Worm (Caenorhabditis elegans): Measurements from ENCODE around the gene C15F1.5.
A peak's percentile ranks its signal among the peaks of the same experiment; 100 is the strongest.
"Not testable (repeated sequence)": the region's sequence is repeated elsewhere in the genome, so short reads cannot be mapped to it uniquely, and the experiment has no call there.

C15F1.5 gene

DNA sequence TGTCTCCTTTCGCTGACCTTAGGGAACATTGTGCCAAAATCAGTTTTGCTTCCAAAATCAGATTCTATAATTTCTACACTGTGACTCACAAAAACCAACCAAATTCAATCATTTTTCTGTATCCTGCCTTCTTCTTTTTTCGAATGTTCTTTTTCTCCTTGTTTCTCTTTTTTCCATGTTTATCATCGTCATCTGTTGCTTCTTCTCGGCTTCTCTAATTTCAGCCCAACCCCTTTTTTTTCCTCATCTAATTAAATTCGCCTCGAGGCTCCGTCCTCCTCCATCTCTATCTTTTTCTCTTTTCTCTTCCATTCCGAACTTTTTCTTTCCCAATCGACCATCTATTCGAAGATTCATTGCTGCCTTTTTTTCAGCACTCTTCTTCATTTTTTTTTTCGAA, 24.3 kb upstream of the C15F1.5 start, which contains the start of gene unc-104:
Gene unc-104 (plus strand): TSS at position 311 of the 400 bp plus-strand sequence.
- TF ChIP-seq pqm-1 (tag; optimal IDR thresholded peaks at IDR 0.05) (no peak), fkh-10 (GFP tag; optimal IDR thresholded peaks at IDR 0.05) (peak; percentile 87), mml-1 (tag; optimal IDR thresholded peaks at IDR 0.05) (no peak), nfya-1 (tag; optimal IDR thresholded peaks at IDR 0.05; ENCODE audit: insufficient read depth) (peak; percentile 44)

- peak; percentile 11 for TF ChIP-seq hmg-11 (tag; optimal IDR thresholded peaks at IDR 0.05)
- peak; percentile 1 for TF ChIP-seq lin-15B (tag; optimal IDR thresholded peaks at IDR 0.05)
- TF ChIP-seq egl-5 (tag; optimal IDR thresholded peaks at IDR 0.05), result peak; percentile 36
- TF ChIP-seq fkh-10 (GFP tag; optimal IDR thresholded peaks at IDR 0.05), result peak; percentile 94
- TF ChIP-seq egl-27 (tag; optimal IDR thresholded peaks at IDR 0.05), result no peak
- no peak for TF ChIP-seq snpc-4 (tag; optimal IDR thresholded peaks at IDR 0.05)
- TF ChIP-seq nhr-67 (tag; optimal IDR thresholded peaks at IDR 0.05), result no peak
- peak; percentile 18 for TF ChIP-seq ceh-28 (tag; optimal IDR thresholded peaks at IDR 0.05)
- peak; percentile 12 for TF ChIP-seq unc-62 (GFP tag; optimal IDR thresholded peaks at IDR 0.05)
- TF ChIP-seq nfya-1 (tag; optimal IDR thresholded peaks at IDR 0.05; ENCODE audit: insufficient read depth), result peak; percentile 88
- peak; percentile 15 for TF ChIP-seq lsy-12 (tag; optimal IDR thresholded peaks at IDR 0.05)
- TF ChIP-seq lin-39 (tag; optimal IDR thresholded peaks at IDR 0.05), result peak; percentile 60
- no peak for TF ChIP-seq eor-1 (tag; optimal IDR thresholded peaks at IDR 0.05)
These were observed 22.5 kb upstream of the C15F1.5 start for ce11 chrII:6992949-6993348.

ce11 chrII:6989830-6990287, 19.4 kb upstream of the C15F1.5 start, which contains the start of gene C15F1.1:
Gene C15F1.1, plus strand, starts transcription at chrII:6989880.
- TF ChIP-seq snpc-4 (tag; optimal IDR thresholded peaks at IDR 0.05), result peak; percentile 77
- TF ChIP-seq eor-1 (tag; optimal IDR thresholded peaks at IDR 0.05), result no peak
- TF ChIP-seq nhr-43 (tag; optimal IDR thresholded peaks at IDR 0.05; ENCODE audit: poor library complexity, severe bottlenecking), result no peak

ce11 chrII:6979646-6980045, 9.2 kb upstream of the C15F1.5 start, which contains the start of gene C15F1.2:
Gene C15F1.2, plus strand, starts transcription at chrII:6979953.
- TF ChIP-seq ztf-11 (tag; optimal IDR thresholded peaks at IDR 0.05), result no peak
- no peak for TF ChIP-seq mdl-1 (tag; optimal IDR thresholded peaks at IDR 0.05)
- no peak for TF ChIP-seq ceh-82 (tag; optimal IDR thresholded peaks at IDR 0.05)
- no peak for TF ChIP-seq tbx-2 (tag; optimal IDR thresholded peaks at IDR 0.05)
- no peak for TF ChIP-seq skn-1 (tag; optimal IDR thresholded peaks at IDR 0.05)
- no peak for TF ChIP-seq lin-15B (tag; optimal IDR thresholded peaks at IDR 0.05)
- TF ChIP-seq elt-3 (tag; optimal IDR thresholded peaks at IDR 0.05), result no peak
- no peak for TF ChIP-seq aly-2 (tag; optimal IDR thresholded peaks at IDR 0.05)
- TF ChIP-seq nhr-43 (tag; optimal IDR thresholded peaks at IDR 0.05; ENCODE audit: poor library complexity, severe bottlenecking), result no peak
- TF ChIP-seq egl-5 (tag; optimal IDR thresholded peaks at IDR 0.05), result no peak
- no peak for TF ChIP-seq nhr-23 (tag; optimal IDR thresholded peaks at IDR 0.05)
- no peak for TF ChIP-seq unc-62 (GFP tag; optimal IDR thresholded peaks at IDR 0.05)
- no peak for TF ChIP-seq ZK546.5 (tag; optimal IDR thresholded peaks at IDR 0.05)

DNA sequence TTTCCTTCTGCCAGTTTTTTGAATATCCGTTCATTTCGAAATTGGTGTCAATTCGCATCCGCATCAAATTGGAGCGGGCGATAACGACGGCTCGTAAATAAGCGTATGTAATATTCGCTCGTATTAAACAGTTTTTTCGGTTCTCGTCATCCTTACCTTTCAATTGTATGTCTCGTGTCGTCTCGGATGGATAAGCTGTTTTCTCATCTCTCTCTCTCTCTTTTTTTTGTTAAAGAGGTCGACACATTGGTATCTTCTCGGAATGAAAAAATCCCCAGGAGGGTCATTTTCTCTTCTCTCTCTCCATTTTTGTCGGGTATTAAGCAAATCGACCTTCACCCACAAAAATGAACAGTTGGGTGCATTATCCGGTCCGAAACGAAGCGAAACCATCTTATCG, 8.5 kb upstream of the C15F1.5 start:
- TF ChIP-seq ztf-4 (tag; optimal IDR thresholded peaks at IDR 0.05), result no peak
- no peak for TF ChIP-seq fkh-10 (GFP tag; optimal IDR thresholded peaks at IDR 0.05)
- no peak for TF ChIP-seq nhr-76 (tag; optimal IDR thresholded peaks at IDR 0.05)
- TF ChIP-seq ZK546.5 (tag; optimal IDR thresholded peaks at IDR 0.05), result no peak
- TF ChIP-seq skn-1 (tag; optimal IDR thresholded peaks at IDR 0.05), result no peak
- TF ChIP-seq nhr-12 (tag; optimal IDR thresholded peaks at IDR 0.05), result no peak
- TF ChIP-seq nhr-23 (tag; optimal IDR thresholded peaks at IDR 0.05), result peak; percentile 73
- no peak for TF ChIP-seq nhr-28 (tag; optimal IDR thresholded peaks at IDR 0.05)

DNA sequence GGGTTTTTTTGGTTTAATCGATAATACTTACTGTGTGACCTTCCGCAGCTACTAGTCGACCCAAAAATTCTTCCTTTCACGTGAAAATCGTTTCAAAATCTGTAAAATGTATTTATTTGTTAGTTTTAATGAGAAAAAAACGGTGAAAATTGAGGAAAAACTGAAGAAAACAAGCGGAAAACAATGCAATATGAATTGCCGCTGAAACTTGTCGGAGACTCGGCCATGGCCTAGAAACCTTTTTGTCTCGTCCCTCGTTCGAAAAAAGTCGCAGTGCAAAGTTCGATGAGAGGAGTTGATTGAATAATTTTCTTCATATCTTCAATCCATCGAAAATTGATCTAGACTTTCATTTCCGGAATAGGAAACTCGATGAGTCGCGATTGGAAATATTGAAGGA, 7.3 kb upstream of the C15F1.5 start, which contains the start of gene C15F1.8:
Gene C15F1.8 (minus strand): TSS at position 101 of the 400 bp plus-strand sequence.
- TF ChIP-seq nhr-12, aly-2, nhr-23 (tag; optimal IDR thresholded peaks at IDR 0.05): not testable (repeated sequence)

DNA sequence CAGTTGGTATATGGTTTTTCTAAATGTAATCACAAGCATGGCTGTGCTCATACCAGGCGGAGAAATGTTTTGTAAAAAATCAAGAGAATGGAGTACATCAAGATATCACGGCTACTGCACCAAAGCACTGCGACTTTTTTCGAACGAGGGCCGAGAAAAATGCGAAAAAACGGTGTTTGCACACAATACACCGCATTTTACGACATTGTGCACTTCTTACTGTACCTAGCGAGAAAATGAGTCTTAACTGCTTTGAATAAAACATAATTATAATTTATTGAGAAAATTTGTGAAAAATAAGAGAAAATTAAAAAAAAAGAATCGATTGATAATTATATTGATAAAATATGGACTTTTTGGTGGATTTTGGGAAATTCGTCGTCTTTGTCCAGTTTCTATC, 5.3 kb upstream of the C15F1.5 start:
- no peak for TF ChIP-seq elt-1 (tag; optimal IDR thresholded peaks at IDR 0.05)
- no peak for TF ChIP-seq pqm-1 (tag; optimal IDR thresholded peaks at IDR 0.05)
- no peak for TF ChIP-seq nhr-43 (tag; optimal IDR thresholded peaks at IDR 0.05; ENCODE audit: poor library complexity, severe bottlenecking)
- TF ChIP-seq lin-39 (tag; optimal IDR thresholded peaks at IDR 0.05), result no peak
- no peak for TF ChIP-seq mml-1 (tag; optimal IDR thresholded peaks at IDR 0.05)
- TF ChIP-seq elt-3 (tag; optimal IDR thresholded peaks at IDR 0.05), result no peak
- TF ChIP-seq nhr-77 (tag; optimal IDR thresholded peaks at IDR 0.05), result no peak
- no peak for TF ChIP-seq sea-2 (GFP tag; optimal IDR thresholded peaks at IDR 0.05)
- no peak for TF ChIP-seq lsy-12 (tag; optimal IDR thresholded peaks at IDR 0.05)

All from whole organism, L3 larva.